Worm (Caenorhabditis elegans): Measurements from ENCODE around the gene ltah-1.2.

Gene ltah-1.2

DNA sequence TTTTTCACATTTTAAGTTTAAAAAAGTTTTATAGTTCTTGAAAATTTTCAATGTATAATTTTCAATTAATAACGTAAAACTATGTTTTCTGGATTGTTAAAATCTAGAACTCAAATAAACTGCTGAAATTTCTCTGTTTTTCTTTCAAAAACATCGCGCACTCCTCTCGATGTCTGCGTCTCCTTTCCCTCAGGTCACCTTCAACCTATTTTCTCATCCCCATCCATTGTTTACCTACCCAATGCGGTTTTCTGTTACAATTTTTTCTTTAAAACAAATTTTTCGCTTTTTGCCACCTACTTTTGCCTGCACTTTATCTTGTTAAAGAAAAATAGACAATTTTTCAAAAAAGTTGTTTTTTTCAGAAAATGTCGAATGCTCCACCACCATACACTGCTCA, 20.4 kb upstream of the ltah-1.2 start, which contains the start of gene ZC416.2:
ZC416.2 (plus strand) TSS at position 366 of the 400 bp plus-strand sequence.
- no peak for TF ChIP-seq sdc-2 (tag; optimal IDR thresholded peaks at IDR 0.05)
- no peak for TF ChIP-seq fax-1 (tag; optimal IDR thresholded peaks at IDR 0.05)
- TF ChIP-seq C38D4.7 (GFP tag; optimal IDR thresholded peaks at IDR 0.05) = no peak
- no peak for TF ChIP-seq hlh-30 (tag; optimal IDR thresholded peaks at IDR 0.05; ENCODE audit: insufficient read depth)
- TF ChIP-seq K09A11.1 (tag; optimal IDR thresholded peaks at IDR 0.05; ENCODE audit: insufficient read depth) = no peak
- no peak for TF ChIP-seq nfya-1 (tag; optimal IDR thresholded peaks at IDR 0.05)
- no peak for TF ChIP-seq ama-1 (optimal IDR thresholded peaks at IDR 0.05)
- no peak for TF ChIP-seq lin-11 (tag; optimal IDR thresholded peaks at IDR 0.05)
- no peak for TF ChIP-seq unc-3 (GFP tag; conservative IDR thresholded peaks at IDR 0.05)
- no peak for TF ChIP-seq unc-3 (tag; optimal IDR thresholded peaks at IDR 0.05)
- no peak for TF ChIP-seq pax-1 (tag; optimal IDR thresholded peaks at IDR 0.05)
- no peak for TF ChIP-seq sox-4 (tag; optimal IDR thresholded peaks at IDR 0.05)
- TF ChIP-seq pros-1 (tag; optimal IDR thresholded peaks at IDR 0.05) = no peak
- TF ChIP-seq npax-4 (tag; optimal IDR thresholded peaks at IDR 0.05) = no peak
- no peak for TF ChIP-seq ceh-34 (tag; optimal IDR thresholded peaks at IDR 0.05)
- no peak for TF ChIP-seq K02D7.2 (tag; optimal IDR thresholded peaks at IDR 0.05)

DNA sequence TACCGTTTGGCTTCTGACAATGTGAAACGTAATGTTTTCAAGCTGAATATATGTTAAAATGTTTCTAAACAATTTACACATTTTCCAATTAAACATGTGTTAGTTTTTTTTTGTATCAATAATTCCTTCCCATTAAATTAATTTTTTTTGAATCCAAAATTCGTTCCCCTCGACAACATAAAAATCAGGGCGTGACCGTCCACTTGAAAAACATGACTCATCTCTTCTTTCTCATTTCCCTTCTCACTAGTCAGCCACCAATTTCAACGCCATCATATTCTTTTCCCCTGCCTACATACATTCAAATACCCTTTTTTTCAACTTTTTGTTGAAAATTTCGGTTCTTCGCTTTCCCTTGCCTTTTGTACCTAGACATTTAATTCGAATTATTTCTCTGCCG, 19.6 kb upstream of the ltah-1.2 start:
- TF ChIP-seq pat-9 (tag; optimal IDR thresholded peaks at IDR 0.05) = no peak
- TF ChIP-seq eyg-1 (tag; optimal IDR thresholded peaks at IDR 0.05) = no peak
- TF ChIP-seq ceh-19 (GFP tag; optimal IDR thresholded peaks at IDR 0.05) = no peak
- no peak for TF ChIP-seq T23F11.4 (GFP tag; optimal IDR thresholded peaks at IDR 0.05)
- no peak for TF ChIP-seq nhr-11 (tag; optimal IDR thresholded peaks at IDR 0.05)
- no peak for TF ChIP-seq ceh-22 (tag; optimal IDR thresholded peaks at IDR 0.05)
- TF ChIP-seq ama-1 (optimal IDR thresholded peaks at IDR 0.05) = no peak
- no peak for TF ChIP-seq ceh-9 (tag; optimal IDR thresholded peaks at IDR 0.05)
- TF ChIP-seq sdc-2 (tag; optimal IDR thresholded peaks at IDR 0.05) = no peak
- TF ChIP-seq unc-3 (GFP tag; conservative IDR thresholded peaks at IDR 0.05) = no peak
- no peak for TF ChIP-seq unc-3 (tag; optimal IDR thresholded peaks at IDR 0.05)
- no peak for TF ChIP-seq hlh-6 (tag; optimal IDR thresholded peaks at IDR 0.05)
- TF ChIP-seq hlh-8 (tag; optimal IDR thresholded peaks at IDR 0.05) = no peak
- no peak for TF ChIP-seq unc-42 (tag; optimal IDR thresholded peaks at IDR 0.05)
- TF ChIP-seq ceh-14 (tag; optimal IDR thresholded peaks at IDR 0.05) = no peak
- no peak for TF ChIP-seq ceh-34 (tag; optimal IDR thresholded peaks at IDR 0.05)
- no peak for TF ChIP-seq K09A11.1 (tag; optimal IDR thresholded peaks at IDR 0.05; ENCODE audit: insufficient read depth)

DNA sequence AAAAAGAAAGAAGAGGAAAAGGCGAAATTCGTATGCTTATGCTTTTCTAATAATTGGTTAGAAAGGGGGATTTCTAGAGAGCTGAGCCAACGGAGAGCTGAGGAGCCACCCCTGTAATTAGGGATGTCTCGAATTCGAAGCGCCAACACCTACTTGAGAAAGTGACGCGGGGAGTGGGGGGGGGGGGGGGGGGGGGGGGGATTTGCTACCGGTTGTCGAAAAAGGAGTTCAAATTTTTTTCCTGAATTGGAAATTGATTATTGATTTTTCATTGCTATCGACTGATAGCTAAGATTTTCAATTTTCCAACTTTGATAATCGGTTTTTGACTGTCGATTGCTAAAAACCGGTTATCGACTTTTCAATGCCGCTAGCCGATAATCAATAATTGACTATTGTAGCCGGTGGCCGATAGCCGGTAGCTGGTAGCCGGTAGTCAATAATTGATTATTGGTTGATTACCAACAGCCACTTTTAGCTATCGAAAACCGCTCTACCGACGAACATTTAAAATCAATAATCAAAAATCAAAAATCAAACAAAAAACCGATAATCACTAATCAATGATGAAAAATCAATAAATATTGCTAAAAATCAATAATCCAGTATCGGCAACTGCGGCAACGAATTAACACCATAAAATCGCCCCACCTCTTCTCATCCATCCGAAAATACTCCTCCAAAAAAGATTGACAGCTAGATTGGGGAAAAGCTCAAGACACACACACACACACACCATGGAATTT, 16.2 kb upstream of the ltah-1.2 start:
- TF ChIP-seq syd-9 (tag; optimal IDR thresholded peaks at IDR 0.05) (no peak), hlh-30 (tag; optimal IDR thresholded peaks at IDR 0.05; ENCODE audit: insufficient read depth) (no peak), C38D4.7 (GFP tag; optimal IDR thresholded peaks at IDR 0.05) (no peak), ama-1 (optimal IDR thresholded peaks at IDR 0.05) (no peak), ttx-3 (tag; optimal IDR thresholded peaks at IDR 0.05) (no peak), che-1 (tag; optimal IDR thresholded peaks at IDR 0.05) (no peak), sdc-2 (tag; optimal IDR thresholded peaks at IDR 0.05) (no peak)

DNA sequence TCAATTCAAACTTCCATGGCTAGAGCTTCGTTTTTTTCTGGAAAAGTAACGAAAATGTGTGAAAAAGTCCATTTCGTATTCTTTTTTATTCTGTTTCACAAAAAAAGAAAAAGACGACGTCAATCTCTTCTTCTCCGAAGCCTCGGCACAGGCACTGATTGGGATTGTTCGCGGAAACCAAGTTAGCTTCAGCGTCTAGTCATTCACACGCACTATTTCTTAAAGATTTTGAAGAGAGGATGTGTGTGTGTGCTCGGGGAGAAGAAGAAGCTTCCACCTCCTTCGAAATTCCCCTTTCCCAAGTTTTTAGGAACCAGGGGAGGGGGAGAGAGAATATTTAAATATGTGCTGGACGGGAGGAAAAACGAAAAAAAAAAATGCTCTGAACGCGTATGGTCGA, 13.6 kb upstream of the ltah-1.2 start:
- TF ChIP-seq eyg-1 (tag; optimal IDR thresholded peaks at IDR 0.05) (no peak), unc-42 (tag; optimal IDR thresholded peaks at IDR 0.05) (peak; percentile 90)

DNA sequence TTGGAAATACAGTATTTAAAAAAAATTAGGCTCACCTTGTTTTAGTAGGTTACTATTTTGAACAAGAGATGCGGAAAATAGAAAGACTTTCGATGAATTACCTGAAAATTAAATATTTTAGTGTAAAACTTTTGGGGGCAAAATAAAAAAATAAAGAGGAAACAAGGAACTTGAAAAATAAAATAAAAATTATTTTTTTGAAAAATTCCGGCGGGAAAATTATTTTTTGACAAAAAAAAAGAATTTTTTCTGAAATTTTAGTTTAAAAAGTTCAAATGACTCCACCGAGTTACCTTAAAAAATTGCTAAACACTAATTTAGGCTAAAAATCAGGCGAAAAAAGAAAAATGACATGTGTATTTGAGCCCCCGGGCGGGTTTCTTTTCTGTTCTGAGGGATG, 11.7 kb upstream of the ltah-1.2 start, which contains the start of the genes cha-1 and unc-17:
cha-1 (minus strand) TSS at position 101 of the 400 bp plus-strand sequence.
unc-17 (minus strand) TSS at position 103 of the 400 bp plus-strand sequence.
- TF ChIP-seq ceh-30 (tag; optimal IDR thresholded peaks at IDR 0.05) = no peak
- no peak for TF ChIP-seq pax-1 (tag; optimal IDR thresholded peaks at IDR 0.05)
- TF ChIP-seq ceh-18 (tag; optimal IDR thresholded peaks at IDR 0.05) = no peak
- TF ChIP-seq unc-42 (tag; optimal IDR thresholded peaks at IDR 0.05) = no peak
- TF ChIP-seq sox-4 (tag; optimal IDR thresholded peaks at IDR 0.05) = no peak
- TF ChIP-seq zip-5 (tag; optimal IDR thresholded peaks at IDR 0.05) = no peak
